Fruit fly (Drosophila melanogaster) whole organism, embryonic: ENCODE data around the gene Ndae1.

Source experiments
- Adf1 ChIP-seq: fragments of 200-800 bp; sonication (Bioruptor generic); IDR thresholded peaks from 2 replicates; pipeline ENCODE4 v1.3.6; 2022; ENCODE audit warnings: missing biosample characterization, missing genetic modification characterization
- CG13123 ChIP-seq: fragments of 200-800 bp; sonication (Bioruptor generic); optimal IDR thresholded peaks from 2 replicates; lab custom pipeline; 2016; ENCODE audit warnings: missing biosample characterization, missing genetic modification characterization
- CG15479 ChIP-seq: fragments of 200-800 bp; sonication (Bioruptor generic); optimal IDR thresholded peaks from 3 replicates; lab custom pipeline; 2019; ENCODE audit warnings: missing biosample characterization, mild to moderate bottlenecking, missing genetic modification characterization, moderate library complexity
- CG16779 ChIP-seq: fragments of 200-800 bp; sonication (Bioruptor generic); IDR thresholded peaks from 2 replicates; pipeline ENCODE4 v1.3.6; 2022; ENCODE audit warnings: missing biosample characterization, missing genetic modification characterization
- CG17568 ChIP-seq: fragments of 200-800 bp; sonication (Bioruptor generic); optimal IDR thresholded peaks from 2 replicates; lab custom pipeline; 2018; ENCODE audit warnings: missing biosample characterization, mild to moderate bottlenecking, missing genetic modification characterization, moderate library complexity
- CG18476 ChIP-seq: fragments of 200-800 bp; sonication (Bioruptor generic); optimal IDR thresholded peaks from 2 replicates; lab custom pipeline; 2016; ENCODE audit warnings: missing biosample characterization, mild to moderate bottlenecking, missing genetic modification characterization
- CG2678 ChIP-seq: fragments of 200-800 bp; sonication (Bioruptor generic); optimal IDR thresholded peaks from 3 replicates; lab custom pipeline; 2019; ENCODE audit warnings: missing biosample characterization, mild to moderate bottlenecking, missing genetic modification characterization, moderate library complexity
- CG2889 ChIP-seq: fragments of 200-800 bp; sonication (Bioruptor generic); IDR thresholded peaks from 3 replicates; pipeline ENCODE4 v1.3.6; 2022; ENCODE audit warnings: missing biosample characterization, missing genetic modification characterization
- CG31388 ChIP-seq: fragments of 200-800 bp; sonication (Bioruptor generic); optimal IDR thresholded peaks from 2 replicates; lab custom pipeline; 2016; ENCODE audit warnings: missing biosample characterization, missing genetic modification characterization
- cato ChIP-seq: fragments of 200-800 bp; sonication (Bioruptor generic); optimal IDR thresholded peaks from 2 replicates; lab custom pipeline; 2016; ENCODE audit warnings: missing biosample characterization, missing genetic modification characterization, borderline replicate concordance
- fu2 ChIP-seq: fragments of 200-800 bp; sonication (Bioruptor generic); optimal IDR thresholded peaks from 2 replicates; lab custom pipeline; 2016; ENCODE audit warnings: missing biosample characterization, missing genetic modification characterization
- jumu ChIP-seq: fragments of 200-800 bp; sonication (Bioruptor generic); optimal IDR thresholded peaks from 3 replicates; lab custom pipeline; 2016; ENCODE audit warnings: missing biosample characterization, missing genetic modification characterization
- odd ChIP-seq: fragments of 200-800 bp; sonication (Bioruptor generic); optimal IDR thresholded peaks from 2 replicates; lab custom pipeline; 2017; ENCODE audit warnings: missing biosample characterization, mild to moderate bottlenecking, missing genetic modification characterization

dm6 chr2L:7187920-7188529 lies 61.1 kb downstream of the Ndae1 start:
- TF ChIP-seq CG13123 (GFP tag; lab: Kevin White, UChicago) = no peak
- peak; percentile 49 for TF ChIP-seq Adf1 (GFP tag; lab: Robert Waterston, UW)
- TF ChIP-seq fu2 = no peak
- no peak for TF ChIP-seq CG2889 (GFP tag; lab: Robert Waterston, UW)
- TF ChIP-seq jumu (GFP tag; lab: Kevin White, UChicago) = no peak
- no peak for TF ChIP-seq CG2678 (tag; lab: Kevin White, UChicago)
- TF ChIP-seq cato (GFP tag; lab: Kevin White, UChicago) = no peak
- TF ChIP-seq odd (GFP tag; lab: Kevin White, UChicago) = no peak
- TF ChIP-seq CG15479 = no peak
- TF ChIP-seq CG18476 = no peak
- TF ChIP-seq CG16779 (GFP tag; lab: Robert Waterston, UW) = no peak
- no peak for TF ChIP-seq CG17568 (GFP tag; lab: Kevin White, UChicago)
- TF ChIP-seq CG31388 (GFP tag; lab: Kevin White, UChicago) = no peak
